Fruit fly (Drosophila melanogaster) whole organism, prepupa: Measurements from ENCODE around the gene CG31882.

Source experiments
- CG10631 ChIP-seq: fragments of 200-800 bp; sonication (Bioruptor generic); optimal IDR thresholded peaks from 2 replicates; lab custom pipeline; 2016; ENCODE audit warnings: missing biosample characterization, missing genetic modification characterization
- CG10669 ChIP-seq: fragments of 200-800 bp; sonication (Bioruptor generic); optimal IDR thresholded peaks from 3 replicates; lab custom pipeline; 2018; ENCODE audit warnings: missing biosample characterization, mild to moderate bottlenecking, missing genetic modification characterization, moderate library complexity
- CG11294 ChIP-seq: fragments of 200-800 bp; sonication (Bioruptor generic); IDR thresholded peaks from 2 replicates; pipeline ENCODE4 v1.3.6; 2022; ENCODE audit warnings: missing biosample characterization, missing genetic modification characterization
- CG11762 ChIP-seq: fragments of 200-800 bp; sonication (Bioruptor generic); optimal IDR thresholded peaks from 3 replicates; lab custom pipeline; 2016; ENCODE audit warnings: missing biosample characterization, missing genetic modification characterization; ENCODE audit not compliant: insufficient read depth
- CG15336 ChIP-seq: fragments of 200-800 bp; sonication (Bioruptor generic); IDR thresholded peaks from 2 replicates; pipeline ENCODE4 v1.3.6; 2022; ENCODE audit warnings: missing biosample characterization, missing genetic modification characterization
- CG3032 ChIP-seq: fragments of 200-800 bp; optimal IDR thresholded peaks from 2 replicates; lab custom pipeline; 2019; ENCODE audit warnings: missing biosample characterization, mild to moderate bottlenecking, missing genetic modification characterization, moderate library complexity
- CG34406 ChIP-seq: fragments of 200-800 bp; sonication (Bioruptor generic); optimal IDR thresholded peaks from 3 replicates; lab custom pipeline; 2016; ENCODE audit warnings: missing biosample characterization, missing genetic modification characterization
- CG3919 ChIP-seq: fragments of 200-800 bp; sonication (Bioruptor generic); optimal IDR thresholded peaks from 3 replicates; lab custom pipeline; 2016; ENCODE audit warnings: missing biosample characterization, missing genetic modification characterization
- CG4318 ChIP-seq: fragments of 200-800 bp; sonication (Bioruptor generic); optimal IDR thresholded peaks from 3 replicates; lab custom pipeline; 2017; ENCODE audit warnings: missing biosample characterization, mild to moderate bottlenecking, missing genetic modification characterization
- CG6163 ChIP-seq: fragments of 200-800 bp; sonication (Bioruptor generic); IDR thresholded peaks from 3 replicates; pipeline ENCODE4 v1.3.6; 2022; ENCODE audit warnings: missing biosample characterization, missing genetic modification characterization
- CG6276 ChIP-seq: fragments of 200-800 bp; sonication (Bioruptor generic); optimal IDR thresholded peaks from 2 replicates; lab custom pipeline; 2017; ENCODE audit warnings: missing biosample characterization, mild to moderate bottlenecking, missing genetic modification characterization
- CG8319 ChIP-seq: fragments of 200-800 bp; sonication (Bioruptor generic); optimal IDR thresholded peaks from 3 replicates; lab custom pipeline; 2016; ENCODE audit warnings: missing biosample characterization, missing genetic modification characterization
- Eip75B ChIP-seq: fragments of 200-800 bp; sonication (Bioruptor generic); optimal IDR thresholded peaks from 3 replicates; lab custom pipeline; 2016; ENCODE audit warnings: missing biosample characterization, missing genetic modification characterization
- Eip78C ChIP-seq: fragments of 200-800 bp; sonication (Bioruptor generic); peaks from one replicate; lab custom pipeline; 2016; ENCODE audit warnings: missing biosample characterization, missing genetic modification characterization
- Eip93F ChIP-seq: fragments of 200-800 bp; sonication (Bioruptor generic); optimal IDR thresholded peaks from 2 replicates; lab custom pipeline; 2016; ENCODE audit warnings: missing biosample characterization, mild to moderate bottlenecking, missing genetic modification characterization
- Ets21C ChIP-seq: fragments of 200-800 bp; sonication (Bioruptor generic); optimal IDR thresholded peaks from 3 replicates; lab custom pipeline; 2016; ENCODE audit warnings: missing biosample characterization, missing genetic modification characterization
- Gug ChIP-seq: fragments of 200-800 bp; sonication (Bioruptor generic); IDR thresholded peaks from 2 replicates; pipeline ENCODE4 v1.3.6; 2022; ENCODE audit warnings: missing biosample characterization, missing genetic modification characterization
- Hr38 ChIP-seq: sonication (Bioruptor generic); optimal IDR thresholded peaks from 2 replicates; lab custom pipeline; 2016; ENCODE audit warnings: missing biosample characterization, missing genetic modification characterization
- Hr39 ChIP-seq: fragments of 200-800 bp; sonication (Bioruptor generic); optimal IDR thresholded peaks from 2 replicates; lab custom pipeline; 2016; ENCODE audit warnings: missing biosample characterization, missing genetic modification characterization
- Hr4 ChIP-seq: fragments of 200-800 bp; sonication (Bioruptor generic); optimal IDR thresholded peaks from 3 replicates; lab custom pipeline; 2016; ENCODE audit warnings: missing biosample characterization, missing genetic modification characterization
- Lpt ChIP-seq: fragments of 200-800 bp; sonication (Bioruptor generic); optimal IDR thresholded peaks from 3 replicates; lab custom pipeline; 2016; ENCODE audit warnings: missing biosample characterization, missing genetic modification characterization
- Met ChIP-seq: fragments of 200-800 bp; sonication (Bioruptor generic); optimal IDR thresholded peaks from 3 replicates; lab custom pipeline; 2016; ENCODE audit warnings: missing biosample characterization, missing genetic modification characterization
- OdsH ChIP-seq: fragments of 200-800 bp; sonication (Bioruptor generic); optimal IDR thresholded peaks from 3 replicates; lab custom pipeline; 2016; ENCODE audit warnings: missing biosample characterization, missing genetic modification characterization
- Smox ChIP-seq: fragments of 200-800 bp; sonication (Bioruptor generic); optimal IDR thresholded peaks from 3 replicates; lab custom pipeline; 2016; ENCODE audit warnings: missing biosample characterization, missing genetic modification characterization
- Sox102F ChIP-seq: fragments of 200-800 bp; sonication (Bioruptor generic); optimal IDR thresholded peaks from 2 replicates; lab custom pipeline; 2016; ENCODE audit warnings: missing biosample characterization, mild to moderate bottlenecking, missing genetic modification characterization
- Sox14 ChIP-seq: fragments of 200-800 bp; sonication (Bioruptor generic); optimal IDR thresholded peaks from 3 replicates; lab custom pipeline; 2016; ENCODE audit warnings: missing biosample characterization, missing genetic modification characterization
- Sox15 ChIP-seq: fragments of 200-800 bp; sonication (Bioruptor generic); optimal IDR thresholded peaks from 3 replicates; lab custom pipeline; 2016; ENCODE audit warnings: missing biosample characterization, missing genetic modification characterization
- achi ChIP-seq: fragments of 200-800 bp; sonication (Bioruptor generic); optimal IDR thresholded peaks from 3 replicates; lab custom pipeline; 2016; ENCODE audit warnings: missing biosample characterization, missing genetic modification characterization
- acj6 ChIP-seq: fragments of 200-800 bp; sonication (Bioruptor generic); optimal IDR thresholded peaks from 3 replicates; lab custom pipeline; 2016; ENCODE audit warnings: missing biosample characterization, missing genetic modification characterization
- cyc ChIP-seq: fragments of 200-800 bp; sonication (Bioruptor generic); optimal IDR thresholded peaks from 3 replicates; lab custom pipeline; 2016; ENCODE audit warnings: missing biosample characterization, missing genetic modification characterization
- dac ChIP-seq: fragments of 200-800 bp; sonication (Bioruptor generic); optimal IDR thresholded peaks from 2 replicates; lab custom pipeline; 2017; ENCODE audit warnings: missing biosample characterization, mild to moderate bottlenecking, missing genetic modification characterization
- eg ChIP-seq: fragments of 200-800 bp; sonication (Bioruptor generic); IDR thresholded peaks from 3 replicates; pipeline ENCODE4 v1.3.6; 2022; ENCODE audit warnings: missing biosample characterization, missing genetic modification characterization
- esn ChIP-seq: fragments of 200-800 bp; sonication (Bioruptor generic); optimal IDR thresholded peaks from 2 replicates; lab custom pipeline; 2016; ENCODE audit warnings: missing biosample characterization, mild to moderate bottlenecking, missing genetic modification characterization, moderate library complexity
- fkh ChIP-seq: fragments of 200-800 bp; sonication (Bioruptor generic); optimal IDR thresholded peaks from 3 replicates; lab custom pipeline; 2017; ENCODE audit warnings: missing biosample characterization, mild to moderate bottlenecking, missing genetic modification characterization, moderate library complexity
- lz ChIP-seq: fragments of 200-800 bp; sonication (Bioruptor generic); optimal IDR thresholded peaks from 3 replicates; lab custom pipeline; 2016; ENCODE audit warnings: missing biosample characterization, missing genetic modification characterization
- pdm3 ChIP-seq: fragments of 200-800 bp; sonication (Bioruptor generic); optimal IDR thresholded peaks from 3 replicates; lab custom pipeline; 2016; ENCODE audit warnings: missing biosample characterization, missing genetic modification characterization
- salr ChIP-seq, 2 experiments: fragments of 200-800 bp; sonication (Bioruptor generic); optimal IDR thresholded peaks; 3 replicates each; lab custom pipeline; 2016 to 2018; ENCODE audit warnings: missing biosample characterization in 2 of 2, missing genetic modification characterization in 2 of 2, mild to moderate bottlenecking in 1 of 2
- spab ChIP-seq: fragments of 200-800 bp; sonication (Bioruptor generic); optimal IDR thresholded peaks from 2 replicates; lab custom pipeline; 2017; ENCODE audit warnings: missing biosample characterization, mild to moderate bottlenecking, missing genetic modification characterization, missing genetic modification reagents
- ss ChIP-seq, 2 experiments: fragments of 200-800 bp; sonication (Bioruptor generic); optimal IDR thresholded peaks; 2 replicates in 1 of 2; 3 replicates in 1 of 2; lab custom pipeline; 2017 to 2018; ENCODE audit warnings: mild to moderate bottlenecking in 2 of 2, missing biosample characterization in 2 of 2, missing genetic modification characterization in 2 of 2, moderate library complexity in 1 of 2
- svp ChIP-seq: fragments of 200-800 bp; sonication (Bioruptor generic); peaks from one replicate; lab custom pipeline; 2016; ENCODE audit warnings: missing biosample characterization, missing genetic modification characterization
- topi ChIP-seq: fragments of 200-800 bp; sonication (Bioruptor generic); optimal IDR thresholded peaks from 3 replicates; lab custom pipeline; 2016; ENCODE audit warnings: missing biosample characterization, missing genetic modification characterization

Gene CG31882

DNA sequence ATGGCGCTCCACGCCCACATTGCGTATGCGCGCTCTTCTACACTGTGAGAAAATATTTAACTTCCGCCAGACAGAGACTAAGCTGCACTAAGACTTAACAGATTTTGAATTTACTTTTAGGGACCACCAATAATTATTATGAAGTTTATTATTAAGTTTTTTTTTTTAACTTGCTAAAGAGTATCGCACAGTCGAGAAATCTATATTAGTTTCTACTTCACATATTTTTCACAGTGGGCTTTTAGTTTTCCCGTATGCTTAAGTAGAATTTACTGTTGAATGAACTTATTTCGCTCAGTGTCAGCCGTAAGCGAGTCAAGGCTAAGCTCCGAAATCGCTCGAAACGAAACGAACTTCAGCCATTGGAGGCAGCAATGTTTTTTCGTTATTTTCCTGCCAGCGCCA lies 35.4 kb upstream of the CG31882 start (continued):
- TF ChIP-seq CG10669 (GFP tag; lab: Kevin White, UChicago) (peak; percentile 44), CG4318 (GFP tag; lab: Kevin White, UChicago) (peak; percentile 6)

DNA sequence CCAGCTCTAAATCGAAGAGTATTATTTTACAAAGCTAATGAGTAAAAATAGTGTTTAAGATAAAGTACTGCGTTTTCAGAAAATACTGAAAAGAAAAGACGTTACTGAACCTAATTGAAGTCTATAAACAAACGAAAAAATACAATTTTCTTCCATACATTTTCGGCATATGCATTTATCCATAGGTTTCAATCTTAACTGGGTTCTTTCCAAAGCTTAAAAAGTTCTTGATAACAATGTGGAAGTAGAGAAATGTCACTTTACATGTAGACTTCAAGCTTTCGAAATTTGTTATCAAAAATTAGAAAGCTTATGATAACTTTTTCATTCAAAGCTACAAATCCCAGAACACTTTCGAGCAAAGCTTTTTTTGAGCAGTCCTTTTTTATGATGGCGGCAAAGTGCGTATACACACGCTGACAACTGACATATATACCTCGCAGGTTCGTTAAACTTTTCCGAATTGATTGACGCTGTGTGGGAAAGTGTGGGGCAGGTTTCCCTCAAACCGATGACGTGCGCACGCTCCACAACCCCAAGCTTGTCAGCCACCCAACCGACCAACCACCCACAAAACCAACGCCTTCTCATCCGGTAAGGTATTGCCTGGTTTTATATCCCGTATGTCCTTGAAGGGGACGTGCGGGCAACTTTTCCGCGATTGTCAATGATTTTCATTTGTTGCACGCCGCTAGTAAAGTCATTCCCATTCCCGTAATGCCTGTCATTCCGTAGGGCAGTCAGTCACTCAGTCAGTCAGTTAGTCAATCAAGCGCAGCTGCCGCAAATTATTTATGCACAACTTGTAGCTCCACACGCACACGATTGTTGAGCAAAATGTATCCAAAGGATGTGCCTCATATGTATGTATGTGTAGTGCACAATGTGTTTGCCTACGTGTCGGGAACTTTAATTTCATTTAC lies 32.4 kb upstream of the CG31882 start:
- TF ChIP-seq CG3032 (tag; lab: Kevin White, UChicago) (no peak), lz (no peak), fkh (GFP tag; lab: Kevin White, UChicago) (no peak), esn (GFP tag; lab: Kevin White, UChicago) (no peak), Hr39 (GFP tag; lab: Kevin White, UChicago) (no peak), ss (GFP tag; optimal IDR thresholded peaks at IDR 0.05; lab: Kevin White, UChicago) (no peak), pdm3 (GFP tag; lab: Kevin White, UChicago) (no peak), CG11294 (GFP tag; lab: Robert Waterston, UW) (no peak), Lpt (no peak), CG34406 (GFP tag; lab: Kevin White, UChicago) (no peak), Met (GFP tag; lab: Kevin White, UChicago) (no peak), CG11762 (GFP tag; lab: Kevin White, UChicago) (no peak)

- TF ChIP-seq CG8319 (GFP tag; lab: Kevin White, UChicago): no peak
Observed at dm6 chr2L:9656300-9656699, 31.2 kb upstream of the CG31882 start, which contains the start of gene CG33299. CG33299 (plus strand) TSS chr2L:9656600.

DNA sequence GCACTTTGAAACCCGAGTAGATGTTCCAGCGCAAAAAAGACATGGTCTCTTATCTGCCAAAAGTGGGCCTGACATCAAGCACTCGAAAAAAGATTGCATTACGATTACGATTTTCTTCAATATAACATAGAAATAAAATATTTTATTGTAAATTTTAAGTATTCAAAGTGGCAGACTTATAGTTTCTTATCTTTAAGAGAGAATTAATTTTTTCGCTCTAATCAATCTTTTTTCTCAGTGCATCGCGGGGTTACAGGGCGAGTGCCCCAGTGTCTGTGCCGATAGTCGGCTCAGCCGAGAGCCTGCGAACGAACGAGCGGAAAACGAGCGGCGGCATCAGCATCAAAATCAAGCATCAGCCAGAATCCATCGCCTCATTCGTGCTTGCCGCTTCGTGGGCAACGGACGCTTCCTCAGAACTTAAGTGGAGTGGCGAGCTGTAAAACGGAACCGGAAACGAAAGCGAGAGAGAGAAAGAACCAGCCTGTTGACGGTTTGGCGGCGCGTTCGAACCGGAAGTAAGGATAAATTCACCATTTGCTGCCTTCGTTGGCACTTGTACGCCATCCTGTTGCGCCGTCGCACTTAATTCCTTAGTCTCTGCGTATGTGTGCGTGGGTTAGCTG lies 8.8 kb upstream of the CG31882 start, which contains the start of gene Apoltp:
Apoltp (plus strand) TSS at position 369 of the 626 bp plus-strand sequence.
- TF ChIP-seq CG4318 (GFP tag; lab: Kevin White, UChicago) (no peak), Eip75B (peak; percentile 71), CG15336 (GFP tag; lab: Robert Waterston, UW) (peak; percentile 74), Hr4 (peak; percentile 68), ss (GFP tag; optimal IDR thresholded peaks at IDR 0.05; lab: Kevin White, UChicago) (peak; percentile 60 to 78), eg (peak; percentile 86), CG10631 (GFP tag; lab: Kevin White, UChicago) (peak; percentile 60), Ets21C (GFP tag; lab: Kevin White, UChicago) (peak; percentile 2), Hr38 (no peak), CG3032 (tag; lab: Kevin White, UChicago) (peak; percentile 76), Met (GFP tag; lab: Kevin White, UChicago) (peak; percentile 69), salr (GFP tag; optimal IDR thresholded peaks at IDR 0.05; lab: Kevin White, UChicago) (peak; percentile 30 to 33), topi (GFP tag; lab: Kevin White, UChicago) (peak; percentile 76), cyc (GFP tag; lab: Kevin White, UChicago) (peak; percentile 75), CG11294 (GFP tag; lab: Robert Waterston, UW) (peak; percentile 63), Sox14 (peak; percentile 45), svp (GFP tag; lab: Kevin White, UChicago) (peak; percentile 100), OdsH (GFP tag; lab: Kevin White, UChicago) (peak; percentile 62), Sox15 (GFP tag; lab: Kevin White, UChicago) (peak; percentile 36), dac (GFP tag; lab: Kevin White, UChicago) (peak; percentile 42), pdm3 (GFP tag; lab: Kevin White, UChicago) (peak; percentile 55), spab (peak; percentile 76), CG8319 (GFP tag; lab: Kevin White, UChicago) (peak; percentile 48), achi (peak; percentile 62), Eip93F (GFP tag; lab: Kevin White, UChicago) (no peak), Eip78C (peak; percentile 95), CG6276 (GFP tag; lab: Kevin White, UChicago) (peak; percentile 69), Sox102F (GFP tag; lab: Kevin White, UChicago) (peak; percentile 70), lz (peak; percentile 66), Gug (GFP tag; lab: Robert Waterston, UW) (peak; percentile 74), CG6163 (peak; percentile 84), acj6 (GFP tag; lab: Kevin White, UChicago) (peak; percentile 60), Smox (GFP tag; lab: Kevin White, UChicago) (peak; percentile 66), esn (GFP tag; lab: Kevin White, UChicago) (peak; percentile 73), CG34406 (GFP tag; lab: Kevin White, UChicago) (peak; percentile 60), CG3919 (GFP tag; lab: Kevin White, UChicago) (peak; percentile 84)
